Worm (Caenorhabditis elegans) whole organism, L2 larva: ENCODE measurements around the gene F53H1.3.

Experiments used
- ZK546.5 ChIP-seq: sonication (generic microtip); optimal IDR thresholded peaks from 2 replicates; lab custom pipeline; 2017; ENCODE audit warnings: missing biosample characterization, missing genetic modification characterization
- aly-2 ChIP-seq: fragments of 150-350 bp; optimal IDR thresholded peaks from 2 replicates; lab custom pipeline; 2014; ENCODE audit warnings: missing biosample characterization, missing genetic modification characterization
- crh-2 ChIP-seq: sonication (generic microtip); optimal IDR thresholded peaks from 2 replicates; lab custom pipeline; 2017; ENCODE audit warnings: missing biosample characterization, missing genetic modification characterization
- dmd-4 ChIP-seq: sonication (generic microtip); optimal IDR thresholded peaks from 2 replicates; lab custom pipeline; 2017; ENCODE audit warnings: missing biosample characterization, missing genetic modification characterization
- lin-39 ChIP-seq: fragments of 150-350 bp; optimal IDR thresholded peaks from 2 replicates; lab custom pipeline; 2014; ENCODE audit warnings: missing biosample characterization, missing genetic modification reagents, missing genetic modification characterization
- nhr-10 ChIP-seq: sonication (generic microtip); optimal IDR thresholded peaks from 2 replicates; lab custom pipeline; 2017; ENCODE audit warnings: missing biosample characterization, missing genetic modification characterization
- nhr-237 ChIP-seq: fragments of 150-350 bp; optimal IDR thresholded peaks from 2 replicates; lab custom pipeline; 2014; ENCODE audit warnings: missing biosample characterization, missing genetic modification characterization
- snpc-4 ChIP-seq: fragments of 150-350 bp; optimal IDR thresholded peaks from 2 replicates; lab custom pipeline; 2014; ENCODE audit warnings: missing biosample characterization, missing genetic modification characterization
- unc-62 ChIP-seq: fragments of 150-350 bp; optimal IDR thresholded peaks from 2 replicates; lab custom pipeline; 2014; ENCODE audit warnings: missing biosample characterization, missing genetic modification reagents, missing genetic modification characterization
- zag-1 ChIP-seq: fragments of 150-350 bp; optimal IDR thresholded peaks from 2 replicates; lab custom pipeline; 2014; ENCODE audit warnings: missing biosample characterization, missing genetic modification characterization

ce11 chrIV:1377699-1378098 lies 48.7 kb downstream of the F53H1.3 start:
- TF ChIP-seq ZK546.5 (tag; lab: Kevin White, UChicago) (no peak), unc-62 (GFP tag; lab: Kevin White, UChicago) (no peak), zag-1 (tag; lab: Kevin White, UChicago) (no peak), dmd-4 (tag; lab: Kevin White, UChicago) (no peak), nhr-10 (no peak), lin-39 (no peak), aly-2 (tag; lab: Kevin White, UChicago) (no peak), crh-2 (tag; lab: Kevin White, UChicago) (no peak), snpc-4 (tag; lab: Kevin White, UChicago) (no peak), nhr-237 (tag; lab: Kevin White, UChicago) (no peak)
